Worm (Caenorhabditis elegans): ENCODE measurements around the gene srsx-11.

ce11 chrV:5000406-5000805 is 21.4 kb upstream of the srsx-11 start, which contains the start of gene ugt-7:
- no peak for TF ChIP-seq lsy-2 (tag; optimal IDR thresholded peaks at IDR 0.05)
- TF ChIP-seq F16B12.6 (tag; optimal IDR thresholded peaks at IDR 0.05), result no peak
- TF ChIP-seq ceh-88 (GFP tag; IDR thresholded peaks at IDR 0.05), result no peak
- no peak for TF ChIP-seq dpl-1 (GFP tag; optimal IDR thresholded peaks at IDR 0.05)
- TF ChIP-seq aly-2 (tag; optimal IDR thresholded peaks at IDR 0.05), result no peak
- no peak for TF ChIP-seq fkh-10 (GFP tag; optimal IDR thresholded peaks at IDR 0.05)
- no peak for TF ChIP-seq ztf-4 (tag; optimal IDR thresholded peaks at IDR 0.05)
- no peak for TF ChIP-seq nhr-85 (tag)

All from whole organism, L1 larva.